Worm (Caenorhabditis elegans) whole organism, late embryonic: ENCODE data around the gene sri-34.
"Not testable (repeated sequence)": the region's sequence is repeated elsewhere in the genome, so short reads cannot be mapped to it uniquely, and the experiment has no call there.

ENCODE experiments used
- C08G9.2 ChIP-seq: sonication (generic microtip); optimal IDR thresholded peaks from 2 replicates; lab custom pipeline; 2016; ENCODE audit warnings: mild to moderate bottlenecking, missing genetic modification characterization, moderate library complexity, missing compliant biosample characterization
- K02D7.2 ChIP-seq: sonication (generic microtip); optimal IDR thresholded peaks from 2 replicates; lab custom pipeline; 2017; ENCODE audit warnings: mild to moderate bottlenecking, missing genetic modification characterization, missing compliant biosample characterization
- Y22D7AL.16 ChIP-seq: sonication (generic microtip); optimal IDR thresholded peaks from 2 replicates; lab custom pipeline; 2016; ENCODE audit warnings: missing genetic modification characterization, missing compliant biosample characterization
- ahr-1 ChIP-seq: sonication (generic microtip); optimal IDR thresholded peaks from 2 replicates; lab custom pipeline; 2016; ENCODE audit warnings: missing genetic modification characterization, missing compliant biosample characterization
- ama-1 ChIP-seq: fragments of 150-350 bp; optimal IDR thresholded peaks from 2 replicates; lab custom pipeline; 2014
- ceh-2 ChIP-seq: sonication (generic microtip); optimal IDR thresholded peaks from 2 replicates; lab custom pipeline; 2016; ENCODE audit warnings: missing genotype, missing genetic modification characterization, missing compliant biosample characterization
- ceh-22 ChIP-seq: sonication (generic microtip); optimal IDR thresholded peaks from 2 replicates; lab custom pipeline; 2017; ENCODE audit warnings: missing biosample characterization, missing genetic modification characterization
- ceh-24 ChIP-seq: sonication (generic microtip); optimal IDR thresholded peaks from 2 replicates; lab custom pipeline; 2016; ENCODE audit warnings: mild to moderate bottlenecking, missing genetic modification characterization, missing compliant biosample characterization
- ceh-30 ChIP-seq: fragments of 150-350 bp; optimal IDR thresholded peaks from 2 replicates; lab custom pipeline; 2014; ENCODE audit warnings: missing biosample characterization, missing genetic modification characterization
- ceh-31 ChIP-seq: sonication (generic microtip); optimal IDR thresholded peaks from 2 replicates; lab custom pipeline; 2016; ENCODE audit warnings: missing genetic modification characterization, missing compliant biosample characterization
- ceh-34 ChIP-seq: sonication (generic microtip); optimal IDR thresholded peaks from 2 replicates; lab custom pipeline; 2016; ENCODE audit warnings: mild to moderate bottlenecking, missing genetic modification characterization, missing compliant biosample characterization
- ceh-45 ChIP-seq: fragments of 200-800 bp; sonication (Bioruptor generic); IDR thresholded peaks from 2 replicates; pipeline ENCODE4 v1.3.6; 2022; ENCODE audit warnings: missing genetic modification reagents, missing genetic modification characterization, missing compliant biosample characterization
- ceh-48 ChIP-seq: sonication (generic microtip); optimal IDR thresholded peaks from 2 replicates; lab custom pipeline; 2016; ENCODE audit warnings: missing genetic modification characterization, inconsistent platforms, missing compliant biosample characterization
- ceh-9 ChIP-seq: sonication (generic microtip); optimal IDR thresholded peaks from 2 replicates; lab custom pipeline; 2016; ENCODE audit warnings: mild to moderate bottlenecking, missing genetic modification characterization, inconsistent platforms, missing compliant biosample characterization
- dmd-4 ChIP-seq: sonication (generic microtip); optimal IDR thresholded peaks from 2 replicates; lab custom pipeline; 2016; ENCODE audit warnings: borderline replicate concordance, missing genetic modification characterization, missing compliant biosample characterization
- elt-2 ChIP-seq: sonication (generic microtip); optimal IDR thresholded peaks from 2 replicates; lab custom pipeline; 2016; ENCODE audit warnings: missing genetic modification reagents, missing genetic modification characterization, missing compliant biosample characterization
- elt-4 ChIP-seq: sonication (generic microtip); optimal IDR thresholded peaks from 2 replicates; lab custom pipeline; 2016; ENCODE audit warnings: missing genetic modification characterization, missing compliant biosample characterization
- madf-2 ChIP-seq: sonication (generic microtip); optimal IDR thresholded peaks from 2 replicates; lab custom pipeline; 2017; ENCODE audit warnings: missing genetic modification characterization, missing compliant biosample characterization
- mec-3 ChIP-seq: sonication (generic microtip); optimal IDR thresholded peaks from 2 replicates; lab custom pipeline; 2016; ENCODE audit warnings: borderline replicate concordance, missing genetic modification characterization, missing compliant biosample characterization
- npax-4 ChIP-seq: sonication (generic microtip); optimal IDR thresholded peaks from 2 replicates; lab custom pipeline; 2016; ENCODE audit warnings: missing genetic modification characterization, missing compliant biosample characterization
- odd-2 ChIP-seq: sonication (generic microtip); optimal IDR thresholded peaks from 2 replicates; lab custom pipeline; 2017; ENCODE audit warnings: antibody characterized with exemption, mild to moderate bottlenecking, missing genetic modification characterization, missing compliant biosample characterization
- pag-3 ChIP-seq: sonication (generic microtip); optimal IDR thresholded peaks from 2 replicates; lab custom pipeline; 2016; ENCODE audit warnings: missing compliant biosample characterization, missing genetic modification characterization, borderline replicate concordance
- pha-4 ChIP-seq: fragments of 150-350 bp; optimal IDR thresholded peaks from 2 replicates; lab custom pipeline; 2018; ENCODE audit warnings: missing biosample characterization, missing genetic modification reagents, missing genetic modification characterization
- sdc-2 ChIP-seq: sonication (generic microtip); optimal IDR thresholded peaks from 2 replicates; lab custom pipeline; 2016; ENCODE audit warnings: missing genotype, missing genetic modification characterization, missing compliant biosample characterization
- ttx-3 ChIP-seq: sonication (generic microtip); optimal IDR thresholded peaks from 2 replicates; lab custom pipeline; 2016; ENCODE audit warnings: missing genetic modification reagents, missing genetic modification characterization, missing compliant biosample characterization
- unc-3 ChIP-seq, 2 experiments: fragments of 200-800 bp in 1 of 2; sonication (Bioruptor generic) in 1 of 2; sonication (generic microtip) in 1 of 2; conservative IDR thresholded peaks in 1 of 2; optimal IDR thresholded peaks in 1 of 2; 2 replicates each; pipeline versions ENCODE4 v1.3.6 to Lab custom; 2016 to 2022; ENCODE audit warnings: missing compliant biosample characterization in 2 of 2, missing genetic modification characterization in 2 of 2, missing genetic modification reagents in 1 of 2
- unc-42 ChIP-seq: sonication (generic microtip); optimal IDR thresholded peaks from 2 replicates; lab custom pipeline; 2016; ENCODE audit warnings: missing genotype, missing genetic modification characterization, missing compliant biosample characterization
- unc-55 ChIP-seq: sonication (generic microtip); optimal IDR thresholded peaks from 2 replicates; lab custom pipeline; 2017; ENCODE audit warnings: missing biosample characterization, missing genetic modification reagents, missing genetic modification characterization
- unc-86 ChIP-seq: sonication (generic microtip); optimal IDR thresholded peaks from 2 replicates; lab custom pipeline; 2016; ENCODE audit warnings: missing genetic modification characterization, missing compliant biosample characterization

Gene sri-34

ce11 chrII:3202519-3202918 is 43.6 kb upstream of the sri-34 start, which contains the start of gene sri-53:
Gene sri-53, minus strand, starts transcription at chrII:3202619.
- no peak for TF ChIP-seq sdc-2
- no peak for TF ChIP-seq elt-4 (tag; lab: Kevin White, UChicago)
- TF ChIP-seq unc-55 (GFP tag; lab: Kevin White, UChicago): no peak
- TF ChIP-seq, all 69 proteins: peak for 0

ce11 chrII:3201242-3201641 is 42.4 kb upstream of the sri-34 start, which contains the start of gene sri-48:
Gene sri-48, minus strand, starts transcription at chrII:3201342.
- TF ChIP-seq odd-2 (tag; lab: Kevin White, UChicago); ceh-22 (tag; lab: Kevin White, UChicago); pag-3: not testable (repeated sequence)

ce11 chrII:3198998-3199397 is 40.1 kb upstream of the sri-34 start, which contains the start of gene sri-51:
Gene sri-51, minus strand, starts transcription at chrII:3199098.
- TF ChIP-seq elt-2 (tag; lab: Kevin White, UChicago) (no peak), unc-3 (GFP tag; conservative IDR thresholded peaks at IDR 0.05; lab: Robert Waterston, UW) (no peak), unc-3 (tag; optimal IDR thresholded peaks at IDR 0.05; lab: Kevin White, UChicago) (no peak), ceh-9 (tag; lab: Kevin White, UChicago) (no peak), pha-4 (no peak), ttx-3 (tag; lab: Kevin White, UChicago) (no peak), ahr-1 (tag; lab: Kevin White, UChicago) (no peak), madf-2 (tag; lab: Kevin White, UChicago) (no peak), ceh-24 (tag; lab: Kevin White, UChicago) (no peak), npax-4 (tag; lab: Kevin White, UChicago) (no peak), ceh-30 (no peak), ceh-2 (tag; lab: Kevin White, UChicago) (no peak), unc-55 (GFP tag; lab: Kevin White, UChicago) (no peak), unc-42 (tag; lab: Kevin White, UChicago) (no peak), mec-3 (tag; lab: Kevin White, UChicago) (no peak)

ce11 chrII:3196966-3197365 is 38.1 kb upstream of the sri-34 start, which contains the start of gene gcy-15:
Gene gcy-15, minus strand, starts transcription at chrII:3197066.
- TF ChIP-seq ceh-24 (tag; lab: Kevin White, UChicago) (no peak), ceh-45 (GFP tag; lab: Robert Waterston, UW) (no peak), pha-4 (no peak), dmd-4 (no peak), K02D7.2 (tag; lab: Kevin White, UChicago) (no peak), Y22D7AL.16 (tag; lab: Kevin White, UChicago) (no peak), C08G9.2 (tag; lab: Kevin White, UChicago) (no peak)

- TF ChIP-seq sdc-2 (no peak), mec-3 (tag; lab: Kevin White, UChicago) (peak; percentile 13), ama-1 (lab: Kevin White, UChicago) (no peak), unc-86 (tag; lab: Kevin White, UChicago) (no peak)
Observed at ce11 chrII:3195739-3196138, 36.9 kb upstream of the sri-34 start.

ce11 chrII:3191544-3191943 is 32.7 kb upstream of the sri-34 start, which contains the start of gene Y27F2A.9:
Gene Y27F2A.9, minus strand, starts transcription at chrII:3191644.
- not testable (repeated sequence) for TF ChIP-seq ceh-31, unc-86, ceh-48 (tag; lab: Kevin White, UChicago)

ce11 chrII:3189038-3189437 is 30.2 kb upstream of the sri-34 start, which contains the start of gene Y27F2A.11:
Gene Y27F2A.11, plus strand, starts transcription at chrII:3189338.
- TF ChIP-seq ceh-34, ceh-24, odd-2 (tag; lab: Kevin White, UChicago): not testable (repeated sequence)
